Fruit fly (Drosophila melanogaster) whole organism, pupa: ENCODE data around the gene MICAL-like.

Experiments used
- CG13204 ChIP-seq: fragments of 200-800 bp; sonication (Bioruptor generic); optimal IDR thresholded peaks from 2 replicates; lab custom pipeline; 2018; ENCODE audit warnings: missing biosample characterization, mild to moderate bottlenecking, missing genetic modification characterization, moderate library complexity
- CG34367 ChIP-seq: fragments of 200-800 bp; sonication (Bioruptor generic); optimal IDR thresholded peaks from 2 replicates; lab custom pipeline; 2018; ENCODE audit warnings: missing biosample characterization, mild to moderate bottlenecking, missing genetic modification characterization
- CG8301 ChIP-seq: fragments of 200-800 bp; sonication (Bioruptor generic); optimal IDR thresholded peaks from 2 replicates; lab custom pipeline; 2018; ENCODE audit warnings: missing biosample characterization, mild to moderate bottlenecking, missing genetic modification characterization
- Pif1A ChIP-seq: fragments of 200-800 bp; sonication (Bioruptor generic); optimal IDR thresholded peaks from 3 replicates; lab custom pipeline; 2016; ENCODE audit warnings: missing biosample characterization, missing genetic modification characterization

- TF ChIP-seq CG34367 = no peak
- no peak for TF ChIP-seq CG13204 (GFP tag; lab: Kevin White, UChicago)
- no peak for TF ChIP-seq Pif1A (GFP tag; lab: Kevin White, UChicago)
- no peak for TF ChIP-seq CG8301 (tag; lab: Kevin White, UChicago)
These were observed 4.3 kb upstream of the MICAL-like start for dm6 chr3L:13019249-13019956.
